Worm (Caenorhabditis elegans) whole organism, L2 larva: ENCODE measurements around the gene srh-88.

Source experiments
- C34F6.9 ChIP-seq: fragments of 150-350 bp; optimal IDR thresholded peaks from 2 replicates; lab custom pipeline; 2014; ENCODE audit warnings: missing biosample characterization, missing genetic modification characterization
- F13H6.1 ChIP-seq: sonication (generic microtip); optimal IDR thresholded peaks from 2 replicates; lab custom pipeline; 2016; ENCODE audit warnings: missing genetic modification characterization, missing compliant biosample characterization
- R02D3.7 ChIP-seq: fragments of 150-350 bp; optimal IDR thresholded peaks from 2 replicates; lab custom pipeline; 2014; ENCODE audit warnings: missing biosample characterization, missing genetic modification characterization
- Y55F3AM.14 ChIP-seq: fragments of 200-800 bp; sonication (Bioruptor generic); optimal IDR thresholded peaks from 2 replicates; lab custom pipeline; 2018; ENCODE audit warnings: mild to moderate bottlenecking, missing genetic modification characterization, missing compliant biosample characterization
- ZK546.5 ChIP-seq: sonication (generic microtip); optimal IDR thresholded peaks from 2 replicates; lab custom pipeline; 2017; ENCODE audit warnings: missing biosample characterization, missing genetic modification characterization
- alr-1 ChIP-seq: fragments of 150-350 bp; optimal IDR thresholded peaks from 2 replicates; lab custom pipeline; 2014; ENCODE audit warnings: missing biosample characterization, missing genetic modification characterization
- aly-2 ChIP-seq: fragments of 150-350 bp; optimal IDR thresholded peaks from 2 replicates; lab custom pipeline; 2014; ENCODE audit warnings: missing biosample characterization, missing genetic modification characterization
- ama-1 ChIP-seq: fragments of 150-350 bp; optimal IDR thresholded peaks from 2 replicates; lab custom pipeline; 2018; ENCODE audit warnings: inconsistent platforms
- ceh-16 ChIP-seq: fragments of 150-350 bp; optimal IDR thresholded peaks from 2 replicates; lab custom pipeline; 2014; ENCODE audit warnings: missing biosample characterization, missing genetic modification characterization
- ceh-82 ChIP-seq: fragments of 150-350 bp; optimal IDR thresholded peaks from 2 replicates; lab custom pipeline; 2014; ENCODE audit warnings: missing biosample characterization, missing genetic modification characterization
- crh-2 ChIP-seq: sonication (generic microtip); optimal IDR thresholded peaks from 2 replicates; lab custom pipeline; 2017; ENCODE audit warnings: missing biosample characterization, missing genetic modification characterization
- dmd-4 ChIP-seq: sonication (generic microtip); optimal IDR thresholded peaks from 2 replicates; lab custom pipeline; 2017; ENCODE audit warnings: missing biosample characterization, missing genetic modification characterization
- egl-27 ChIP-seq: sonication (generic microtip); optimal IDR thresholded peaks from 3 replicates; lab custom pipeline; 2017; ENCODE audit warnings: missing biosample characterization, missing genetic modification reagents, missing genetic modification characterization
- elt-3 ChIP-seq: sonication (generic microtip); optimal IDR thresholded peaks from 2 replicates; lab custom pipeline; 2017; ENCODE audit warnings: missing biosample characterization, missing genetic modification characterization
- lin-11 ChIP-seq: fragments of 150-350 bp; sonication (generic microtip); optimal IDR thresholded peaks from 2 replicates; lab custom pipeline; 2014; ENCODE audit warnings: missing biosample characterization, missing genetic modification characterization, inconsistent platforms, mixed read lengths
- lin-13 ChIP-seq: fragments of 150-350 bp; optimal IDR thresholded peaks from 2 replicates; lab custom pipeline; 2014; ENCODE audit warnings: missing biosample characterization, missing genetic modification reagents, missing genetic modification characterization
- lin-39 ChIP-seq: fragments of 150-350 bp; optimal IDR thresholded peaks from 2 replicates; lab custom pipeline; 2014; ENCODE audit warnings: missing biosample characterization, missing genetic modification reagents, missing genetic modification characterization
- lsy-2 ChIP-seq, 2 experiments: fragments of 150-350 bp in 1 of 2; sonication (generic microtip) in 1 of 2; optimal IDR thresholded peaks; 2 replicates each; lab custom pipeline; 2014 to 2017; ENCODE audit warnings: missing biosample characterization in 2 of 2, missing genetic modification characterization in 2 of 2
- mab-5 ChIP-seq: fragments of 150-350 bp; optimal IDR thresholded peaks from 2 replicates; lab custom pipeline; 2014; ENCODE audit warnings: missing biosample characterization, missing genetic modification characterization
- mbf-1 ChIP-seq: sonication (generic microtip); optimal IDR thresholded peaks from 2 replicates; lab custom pipeline; 2017; ENCODE audit warnings: missing biosample characterization, missing genetic modification characterization
- nhr-10 ChIP-seq: sonication (generic microtip); optimal IDR thresholded peaks from 2 replicates; lab custom pipeline; 2017; ENCODE audit warnings: missing biosample characterization, missing genetic modification characterization
- nhr-11 ChIP-seq: fragments of 150-350 bp; optimal IDR thresholded peaks from 2 replicates; lab custom pipeline; 2014; ENCODE audit warnings: missing biosample characterization, missing genetic modification characterization
- nhr-12 ChIP-seq: fragments of 150-350 bp; optimal IDR thresholded peaks from 2 replicates; lab custom pipeline; 2014; ENCODE audit warnings: missing biosample characterization, missing genetic modification characterization
- nhr-21 ChIP-seq: fragments of 150-350 bp; optimal IDR thresholded peaks from 2 replicates; lab custom pipeline; 2014; ENCODE audit warnings: missing biosample characterization, missing genetic modification characterization
- nhr-23 ChIP-seq: fragments of 150-350 bp; optimal IDR thresholded peaks from 2 replicates; lab custom pipeline; 2014; ENCODE audit warnings: missing biosample characterization, missing genetic modification reagents, missing genetic modification characterization
- nhr-25 ChIP-seq: fragments of 150-350 bp; sonication (generic microtip); optimal IDR thresholded peaks from 3 replicates; lab custom pipeline; 2014; ENCODE audit warnings: missing biosample characterization, missing genetic modification characterization
- nhr-6 ChIP-seq: fragments of 150-350 bp; optimal IDR thresholded peaks from 2 replicates; lab custom pipeline; 2014; ENCODE audit warnings: missing biosample characterization, missing genetic modification characterization
- peb-1 ChIP-seq: fragments of 150-350 bp; optimal IDR thresholded peaks from 2 replicates; lab custom pipeline; 2014; ENCODE audit warnings: missing biosample characterization, missing genetic modification characterization
- sem-4 ChIP-seq: fragments of 150-350 bp; optimal IDR thresholded peaks from 2 replicates; lab custom pipeline; 2014; ENCODE audit warnings: missing biosample characterization, missing genetic modification reagents, missing genetic modification characterization
- skn-1 ChIP-seq: sonication (generic microtip); optimal IDR thresholded peaks from 2 replicates; lab custom pipeline; 2017; ENCODE audit warnings: missing biosample characterization, missing genetic modification characterization
- sma-3 ChIP-seq: sonication (generic microtip); optimal IDR thresholded peaks from 2 replicates; lab custom pipeline; 2016; ENCODE audit warnings: missing genetic modification reagents, missing genetic modification characterization, missing compliant biosample characterization
- snpc-4 ChIP-seq: fragments of 150-350 bp; optimal IDR thresholded peaks from 2 replicates; lab custom pipeline; 2014; ENCODE audit warnings: missing biosample characterization, missing genetic modification characterization
- unc-39 ChIP-seq: fragments of 150-350 bp; optimal IDR thresholded peaks from 2 replicates; lab custom pipeline; 2014; ENCODE audit warnings: missing biosample characterization, missing genetic modification characterization
- unc-55 ChIP-seq: fragments of 150-350 bp; sonication (generic microtip); optimal IDR thresholded peaks from 3 replicates; lab custom pipeline; 2014; ENCODE audit warnings: missing biosample characterization, missing genetic modification reagents, missing genetic modification characterization
- unc-62 ChIP-seq: fragments of 150-350 bp; optimal IDR thresholded peaks from 2 replicates; lab custom pipeline; 2014; ENCODE audit warnings: missing biosample characterization, missing genetic modification reagents, missing genetic modification characterization
- ztf-11 ChIP-seq: sonication (generic microtip); optimal IDR thresholded peaks from 2 replicates; lab custom pipeline; 2017; ENCODE audit warnings: missing biosample characterization, missing genetic modification characterization
- ztf-4 ChIP-seq: fragments of 150-350 bp; optimal IDR thresholded peaks from 2 replicates; lab custom pipeline; 2014; ENCODE audit warnings: missing biosample characterization, missing genetic modification characterization

Gene srh-88

DNA sequence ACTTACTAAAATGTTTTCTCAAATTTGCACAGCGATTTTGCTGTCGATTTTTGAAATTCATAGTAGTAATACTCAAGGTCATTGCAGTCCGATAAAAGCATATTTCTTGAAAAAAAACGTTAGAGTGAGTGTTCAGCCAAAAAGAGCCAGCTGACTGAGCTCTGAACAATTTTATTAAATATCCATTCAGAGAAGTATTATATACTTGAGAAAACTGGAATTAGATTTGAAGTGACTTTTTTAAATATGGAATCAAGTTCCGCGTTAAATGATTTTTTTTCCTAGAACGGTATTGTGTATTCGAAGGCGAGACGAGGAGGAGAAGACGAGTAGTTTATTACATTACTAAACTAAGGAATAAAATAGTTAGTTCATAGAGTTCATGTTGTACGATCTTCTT, 26.8 kb upstream of the srh-88 start, which contains the start of gene srw-121:
srw-121 (minus strand) TSS at position 101 of the 400 bp plus-strand sequence.
- no peak for TF ChIP-seq Y55F3AM.14 (GFP tag; lab: Kevin White, UChicago)
- TF ChIP-seq crh-2 = no peak
- TF ChIP-seq aly-2 (tag; lab: Kevin White, UChicago) = no peak
- no peak for TF ChIP-seq snpc-4
- no peak for TF ChIP-seq ztf-11 (tag; lab: Kevin White, UChicago)
- TF ChIP-seq C34F6.9 (tag; lab: Kevin White, UChicago) = no peak
- no peak for TF ChIP-seq peb-1 (tag; lab: Kevin White, UChicago)
- TF ChIP-seq lin-11 (tag; lab: Kevin White, UChicago) = no peak
- TF ChIP-seq ama-1 = no peak
- no peak for TF ChIP-seq sma-3
- TF ChIP-seq nhr-23 (tag; lab: Kevin White, UChicago) = no peak
- no peak for TF ChIP-seq sem-4 (tag; lab: Kevin White, UChicago)
- no peak for TF ChIP-seq mab-5
- no peak for TF ChIP-seq unc-62
- TF ChIP-seq, all 48 proteins: peak for 0

DNA sequence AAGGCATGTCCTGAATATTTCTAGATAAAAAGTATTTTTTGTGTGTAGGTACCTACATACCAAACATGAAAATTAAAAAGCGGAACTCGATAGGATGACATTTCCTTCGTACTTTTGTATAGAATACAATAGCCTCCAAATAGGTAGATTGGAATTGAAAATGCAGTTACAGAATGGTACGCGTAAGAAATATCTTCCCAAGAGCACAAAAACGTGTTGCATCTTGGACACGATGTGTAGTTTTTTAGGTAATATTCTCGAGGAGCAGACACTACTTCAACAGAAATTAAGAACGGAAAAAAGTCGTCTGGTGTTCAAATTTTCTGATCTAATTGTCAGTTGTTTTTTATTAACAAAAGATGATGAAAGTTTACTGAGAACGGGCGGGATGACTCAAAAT, 22.7 kb upstream of the srh-88 start, which contains the start of gene srh-85:
srh-85 (minus strand) TSS at position 101 of the 400 bp plus-strand sequence.
- TF ChIP-seq F13H6.1 (tag; lab: Kevin White, UChicago) (no peak), skn-1 (tag; lab: Kevin White, UChicago) (no peak), nhr-12 (tag; lab: Kevin White, UChicago) (no peak), ceh-82 (tag; lab: Kevin White, UChicago) (no peak), dmd-4 (tag; lab: Kevin White, UChicago) (no peak), alr-1 (tag; lab: Kevin White, UChicago) (no peak), lin-39 (tag; lab: Kevin White, UChicago) (no peak), mbf-1 (no peak), nhr-6 (tag; lab: Kevin White, UChicago) (no peak), unc-55 (GFP tag; lab: Kevin White, UChicago) (no peak), nhr-25 (tag; lab: Kevin White, UChicago) (no peak), ztf-4 (tag; lab: Kevin White, UChicago) (no peak), ama-1 (no peak), lsy-2 (tag; optimal IDR thresholded peaks at IDR 0.05; lab: Kevin White, UChicago) (no peak), sma-3 (no peak), nhr-21 (tag; lab: Kevin White, UChicago) (no peak), elt-3 (tag; lab: Kevin White, UChicago) (no peak), peb-1 (tag; lab: Kevin White, UChicago) (no peak), nhr-10 (tag; lab: Kevin White, UChicago) (no peak)

DNA sequence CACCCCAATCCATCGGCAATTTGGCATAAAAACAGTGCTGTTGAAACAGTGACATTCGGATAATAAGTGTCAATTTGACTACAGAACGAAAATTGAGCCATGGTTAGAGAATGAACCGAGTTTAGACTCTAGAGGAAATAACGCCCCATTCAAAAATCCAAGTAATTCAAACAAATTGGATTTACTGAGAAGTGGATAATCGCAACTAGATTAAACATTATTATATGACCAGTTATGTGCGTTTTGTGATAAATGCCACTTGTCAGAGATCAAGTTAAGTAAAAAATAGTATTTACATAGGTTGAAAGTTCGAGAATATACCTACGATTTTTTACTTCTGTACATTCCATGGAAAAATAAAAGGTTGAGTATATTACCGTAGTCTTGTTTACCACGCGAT, 20.6 kb upstream of the srh-88 start, which contains the start of gene srw-139:
srw-139 (minus strand) TSS at position 101 of the 400 bp plus-strand sequence.
- TF ChIP-seq nhr-12 (tag; lab: Kevin White, UChicago) = no peak
- no peak for TF ChIP-seq nhr-23 (tag; lab: Kevin White, UChicago)
- TF ChIP-seq lin-39 (tag; lab: Kevin White, UChicago) = no peak
- no peak for TF ChIP-seq alr-1 (tag; lab: Kevin White, UChicago)
- no peak for TF ChIP-seq mbf-1
- no peak for TF ChIP-seq sma-3
- no peak for TF ChIP-seq dmd-4 (tag; lab: Kevin White, UChicago)
- no peak for TF ChIP-seq egl-27 (tag; lab: Kevin White, UChicago)
- TF ChIP-seq unc-39 (tag; lab: Kevin White, UChicago) = no peak
- TF ChIP-seq lin-11 (tag; lab: Kevin White, UChicago) = no peak
- no peak for TF ChIP-seq sem-4 (tag; lab: Kevin White, UChicago)
- no peak for TF ChIP-seq C34F6.9 (tag; lab: Kevin White, UChicago)
- TF ChIP-seq Y55F3AM.14 (GFP tag; lab: Kevin White, UChicago) = no peak
- no peak for TF ChIP-seq ceh-82 (tag; lab: Kevin White, UChicago)

DNA sequence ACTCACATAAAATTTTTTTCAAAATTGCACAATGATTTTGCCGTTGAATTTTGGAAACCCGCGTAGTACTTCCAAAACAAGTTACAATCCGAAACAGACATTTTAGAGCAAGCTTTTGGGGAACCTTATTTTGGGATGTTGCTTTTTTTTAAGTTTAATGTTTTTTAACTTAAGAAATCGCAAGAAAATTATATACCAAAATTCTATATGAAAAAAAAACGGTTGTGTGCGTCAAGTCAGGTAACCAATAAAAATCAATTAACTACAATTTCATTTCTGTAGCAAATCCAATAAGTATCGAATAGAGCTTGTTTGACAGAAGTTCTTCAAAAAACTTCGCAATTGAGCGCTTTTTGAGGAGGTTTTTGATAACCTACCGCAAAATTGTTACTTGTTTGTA, 18.7 kb upstream of the srh-88 start, which contains the start of gene srw-117:
srw-117 (minus strand) TSS at position 101 of the 400 bp plus-strand sequence.
- TF ChIP-seq crh-2 = no peak
- TF ChIP-seq ceh-16 (tag; lab: Kevin White, UChicago) = no peak
- TF ChIP-seq snpc-4 = no peak
- no peak for TF ChIP-seq mab-5
- TF ChIP-seq nhr-23 (tag; lab: Kevin White, UChicago) = no peak
- TF ChIP-seq alr-1 (tag; lab: Kevin White, UChicago) = no peak
- no peak for TF ChIP-seq ceh-82 (tag; lab: Kevin White, UChicago)
- no peak for TF ChIP-seq nhr-25 (tag; lab: Kevin White, UChicago)
- no peak for TF ChIP-seq ZK546.5

- TF ChIP-seq lin-13 (GFP tag; lab: Kevin White, UChicago) (no peak), nhr-11 (tag; lab: Kevin White, UChicago) (no peak), unc-62 (no peak), skn-1 (tag; lab: Kevin White, UChicago) (no peak), R02D3.7 (tag; lab: Kevin White, UChicago) (no peak), nhr-6 (tag; lab: Kevin White, UChicago) (no peak), dmd-4 (tag; lab: Kevin White, UChicago) (no peak), nhr-12 (tag; lab: Kevin White, UChicago) (no peak), mbf-1 (no peak), nhr-10 (tag; lab: Kevin White, UChicago) (no peak)
Observed at ce11 chrV:2979978-2980377, 15.3 kb upstream of the srh-88 start, which contains the start of gene srw-118. Gene srw-118 (minus strand): TSS chrV:2980078.
